Fruit fly (Drosophila melanogaster) whole organism, embryonic: ENCODE results near the gene Pif1A.
A peak's percentile ranks its signal among the peaks of the same experiment; 100 is the strongest.

Experiments
- Atf-2 ChIP-seq: fragments of 200-800 bp; sonication (Bioruptor generic); optimal IDR thresholded peaks from 2 replicates; lab custom pipeline; 2016; ENCODE audit warnings: missing biosample characterization, missing genetic modification characterization
- Bdp1 ChIP-seq: fragments of 200-800 bp; sonication (Bioruptor generic); optimal IDR thresholded peaks from 3 replicates; lab custom pipeline; 2016; ENCODE audit warnings: missing biosample characterization, missing genetic modification characterization
- CG1024 ChIP-seq: fragments of 200-800 bp; sonication (Bioruptor generic); IDR thresholded peaks from 2 replicates; pipeline ENCODE4 v1.3.6; 2022; ENCODE audit warnings: missing biosample characterization, missing genetic modification characterization
- CG10321 ChIP-seq: fragments of 200-800 bp; sonication (Bioruptor generic); IDR thresholded peaks from 2 replicates; pipeline ENCODE4 v1.3.6; 2022; ENCODE audit warnings: missing biosample characterization, missing genetic modification characterization
- CG10366 ChIP-seq: fragments of 200-800 bp; sonication (Bioruptor generic); IDR thresholded peaks from 2 replicates; pipeline ENCODE4 v1.3.6; 2022; ENCODE audit warnings: missing biosample characterization, missing genetic modification characterization
- CG10979 ChIP-seq: fragments of 200-800 bp; sonication (Bioruptor generic); optimal IDR thresholded peaks from 2 replicates; lab custom pipeline; 2018; ENCODE audit warnings: missing biosample characterization, mild to moderate bottlenecking, missing genetic modification characterization, moderate library complexity
- CG11247 ChIP-seq: fragments of 200-800 bp; sonication (Bioruptor generic); IDR thresholded peaks from 2 replicates; pipeline ENCODE4 v1.3.6; 2022; ENCODE audit warnings: missing biosample characterization, missing genetic modification characterization
- CG11695 ChIP-seq: fragments of 200-800 bp; sonication (Bioruptor generic); IDR thresholded peaks from 3 replicates; pipeline ENCODE4 v1.3.6; 2022; ENCODE audit warnings: missing biosample characterization, missing genetic modification characterization
- CG12071 ChIP-seq: fragments of 200-800 bp; sonication (Bioruptor generic); optimal IDR thresholded peaks from 3 replicates; lab custom pipeline; 2018; ENCODE audit warnings: missing biosample characterization, mild to moderate bottlenecking, missing genetic modification characterization
- CG13775 ChIP-seq: fragments of 200-800 bp; sonication (Bioruptor generic); optimal IDR thresholded peaks from 3 replicates; lab custom pipeline; 2017; ENCODE audit warnings: missing biosample characterization, mild to moderate bottlenecking, missing genetic modification characterization
- CG14050 ChIP-seq: fragments of 200-800 bp; sonication (Bioruptor generic); IDR thresholded peaks from 3 replicates; pipeline ENCODE4 v1.3.6; 2022; ENCODE audit warnings: missing biosample characterization, missing genetic modification characterization
- CG16813 ChIP-seq: fragments of 200-800 bp; sonication (Bioruptor generic); IDR thresholded peaks from 3 replicates; pipeline ENCODE4 v1.3.6; 2022; ENCODE audit warnings: missing biosample characterization, missing genetic modification characterization; ENCODE audit not compliant: partially characterized antibody
- CG17385 ChIP-seq: fragments of 200-800 bp; sonication (Bioruptor generic); optimal IDR thresholded peaks from 3 replicates; lab custom pipeline; 2018; ENCODE audit warnings: missing biosample characterization, mild to moderate bottlenecking, missing genetic modification characterization
- CG1832 ChIP-seq: fragments of 200-800 bp; sonication (Bioruptor generic); optimal IDR thresholded peaks from 2 replicates; lab custom pipeline; 2017; ENCODE audit warnings: missing biosample characterization, mild to moderate bottlenecking, missing genetic modification characterization, inconsistent platforms
- CG2202 ChIP-seq: fragments of 200-800 bp; sonication (Bioruptor generic); optimal IDR thresholded peaks from 2 replicates; lab custom pipeline; 2018; ENCODE audit warnings: missing biosample characterization, mild to moderate bottlenecking, missing genetic modification characterization
- CG34224 ChIP-seq: fragments of 200-800 bp; sonication (Bioruptor generic); IDR thresholded peaks from 3 replicates; pipeline ENCODE4 v1.3.6; 2022; ENCODE audit warnings: missing biosample characterization, missing genetic modification characterization; ENCODE audit not compliant: partially characterized antibody
- CG3847 ChIP-seq: fragments of 200-800 bp; sonication (Bioruptor generic); IDR thresholded peaks from 2 replicates; pipeline ENCODE4 v1.3.6; 2022; ENCODE audit warnings: missing biosample characterization, missing genetic modification characterization
- CG5180 ChIP-seq: fragments of 200-800 bp; sonication (Bioruptor generic); optimal IDR thresholded peaks from 3 replicates; lab custom pipeline; 2017; ENCODE audit warnings: missing biosample characterization, missing genetic modification characterization, mild to moderate bottlenecking, moderate library complexity, missing genetic modification reagents
- CG6854 ChIP-seq: fragments of 200-800 bp; sonication (Bioruptor generic); optimal IDR thresholded peaks from 3 replicates; lab custom pipeline; 2017; ENCODE audit warnings: missing biosample characterization, mild to moderate bottlenecking, missing genetic modification characterization
- CG8290 ChIP-seq, 3 experiments: fragments of 200-800 bp; sonication (Bioruptor generic); optimal IDR thresholded peaks; 2 replicates each; lab custom pipeline; 2016 to 2019; ENCODE audit warnings: missing biosample characterization in 3 of 3, missing genetic modification characterization in 3 of 3, mild to moderate bottlenecking in 2 of 3, moderate library complexity in 1 of 3
- Camta ChIP-seq: fragments of 200-800 bp; sonication (Bioruptor generic); optimal IDR thresholded peaks from 2 replicates; lab custom pipeline; 2016; ENCODE audit warnings: missing biosample characterization, missing genetic modification characterization
- D19A ChIP-seq: fragments of 200-800 bp; optimal IDR thresholded peaks from 3 replicates; lab custom pipeline; 2019; ENCODE audit warnings: missing biosample characterization, mild to moderate bottlenecking, missing genetic modification characterization, moderate library complexity
- Dbx ChIP-seq: fragments of 200-800 bp; sonication (Bioruptor generic); IDR thresholded peaks from 3 replicates; pipeline ENCODE4 v1.3.6; 2022; ENCODE audit warnings: missing biosample characterization, missing genetic modification characterization
- Dip2 ChIP-seq: fragments of 200-800 bp; sonication (Bioruptor generic); IDR thresholded peaks from 2 replicates; pipeline ENCODE4 v1.3.6; 2022; ENCODE audit warnings: missing biosample characterization, missing genetic modification characterization
- Doc2 ChIP-seq: fragments of 200-800 bp; sonication (Bioruptor generic); IDR thresholded peaks from 2 replicates; pipeline ENCODE4 v1.3.6; 2022; ENCODE audit warnings: missing biosample characterization, missing genetic modification characterization
- E2f1 ChIP-seq: fragments of 200-800 bp; sonication (Bioruptor generic); IDR thresholded peaks from 2 replicates; pipeline ENCODE4 v1.3.6; 2022; ENCODE audit warnings: missing biosample characterization, missing genetic modification characterization
- MBD-R2 ChIP-seq: fragments of 200-800 bp; sonication (Bioruptor generic); IDR thresholded peaks from 2 replicates; pipeline ENCODE4 v1.3.6; 2022; ENCODE audit warnings: missing biosample characterization, missing genetic modification characterization
- Meics ChIP-seq: fragments of 200-800 bp; sonication (Bioruptor generic); optimal IDR thresholded peaks from 2 replicates; lab custom pipeline; 2017; ENCODE audit warnings: missing biosample characterization, mild to moderate bottlenecking, missing genetic modification characterization
- Nf-YA ChIP-seq: fragments of 200-800 bp; sonication (Bioruptor generic); IDR thresholded peaks from 2 replicates; pipeline ENCODE4 v1.3.6; 2022; ENCODE audit warnings: missing biosample characterization, missing genetic modification characterization
- Opbp ChIP-seq: fragments of 200-800 bp; sonication (Bioruptor generic); IDR thresholded peaks from 3 replicates; pipeline ENCODE4 v1.3.6; 2022; ENCODE audit warnings: missing biosample characterization, missing genetic modification characterization; ENCODE audit not compliant: partially characterized antibody
- Optix ChIP-seq: fragments of 200-800 bp; sonication (Bioruptor generic); IDR thresholded peaks from 3 replicates; pipeline ENCODE4 v1.3.6; 2022; ENCODE audit warnings: missing biosample characterization, missing genetic modification characterization
- Pdp1 ChIP-seq, 2 experiments: fragments of 200-800 bp; sonication (Bioruptor generic); optimal IDR thresholded peaks; 3 replicates each; lab custom pipeline; 2016; ENCODE audit warnings: missing biosample characterization in 2 of 2, missing genetic modification characterization in 2 of 2, mild to moderate bottlenecking in 1 of 2, moderate library complexity in 1 of 2
- Ptx1 ChIP-seq: fragments of 200-800 bp; sonication (Bioruptor generic); IDR thresholded peaks from 2 replicates; pipeline ENCODE4 v1.3.6; 2022; ENCODE audit warnings: missing biosample characterization, missing genetic modification characterization
- Rfx ChIP-seq: fragments of 200-800 bp; sonication (Bioruptor generic); IDR thresholded peaks from 2 replicates; pipeline ENCODE4 v1.3.6; 2022; ENCODE audit warnings: missing biosample characterization, missing genetic modification characterization
- Spps ChIP-seq: fragments of 200-800 bp; sonication (Bioruptor generic); optimal IDR thresholded peaks from 2 replicates; lab custom pipeline; 2018; ENCODE audit warnings: missing biosample characterization, mild to moderate bottlenecking, missing genetic modification characterization
- Ssrp ChIP-seq: fragments of 200-800 bp; sonication (Bioruptor generic); optimal IDR thresholded peaks from 2 replicates; lab custom pipeline; 2018; ENCODE audit warnings: missing biosample characterization, mild to moderate bottlenecking, missing genetic modification characterization, moderate library complexity
- YL-1 ChIP-seq: fragments of 200-800 bp; sonication (Bioruptor generic); optimal IDR thresholded peaks from 3 replicates; lab custom pipeline; 2017; ENCODE audit warnings: missing biosample characterization, mild to moderate bottlenecking, missing genetic modification characterization
- az2 ChIP-seq: fragments of 200-800 bp; sonication (Bioruptor generic); optimal IDR thresholded peaks from 3 replicates; lab custom pipeline; 2016; ENCODE audit warnings: missing biosample characterization, missing genetic modification characterization
- cas ChIP-seq: fragments of 200-800 bp; sonication (Bioruptor generic); IDR thresholded peaks from 2 replicates; pipeline ENCODE4 v1.3.6; 2022; ENCODE audit warnings: missing biosample characterization, missing genetic modification characterization
- dan ChIP-seq: fragments of 200-800 bp; sonication (Bioruptor generic); IDR thresholded peaks from 2 replicates; pipeline ENCODE4 v1.3.6; 2022; ENCODE audit warnings: missing biosample characterization, missing genetic modification characterization
- danr ChIP-seq: fragments of 200-800 bp; sonication (Bioruptor generic); IDR thresholded peaks from 2 replicates; pipeline ENCODE4 v1.3.6; 2022; ENCODE audit warnings: missing biosample characterization, missing genetic modification characterization
- esg ChIP-seq: fragments of 200-800 bp; sonication (Bioruptor generic); conservative IDR thresholded peaks from 2 replicates; pipeline ENCODE4 v1.3.6; 2022; ENCODE audit warnings: missing biosample characterization, missing genetic modification characterization
- ewg ChIP-seq: fragments of 200-800 bp; sonication (Bioruptor generic); optimal IDR thresholded peaks from 3 replicates; lab custom pipeline; 2017; ENCODE audit warnings: mild to moderate bottlenecking, missing biosample characterization, missing genetic modification reagents, missing genetic modification characterization
- fd3F ChIP-seq: fragments of 200-800 bp; sonication (Bioruptor generic); optimal IDR thresholded peaks from 2 replicates; lab custom pipeline; 2018; ENCODE audit warnings: missing biosample characterization, mild to moderate bottlenecking, missing genetic modification characterization, moderate library complexity
- fd64A ChIP-seq: fragments of 200-800 bp; sonication (Bioruptor generic); optimal IDR thresholded peaks from 3 replicates; lab custom pipeline; 2018; ENCODE audit warnings: missing biosample characterization, mild to moderate bottlenecking, missing genetic modification characterization
- ftz-f1 ChIP-seq: fragments of 200-800 bp; sonication (Bioruptor generic); optimal IDR thresholded peaks from 2 replicates; lab custom pipeline; 2016; ENCODE audit warnings: missing biosample characterization, missing genetic modification characterization
- hbn ChIP-seq: fragments of 200-800 bp; sonication (Bioruptor generic); IDR thresholded peaks from 2 replicates; pipeline ENCODE4 v1.3.6; 2022; ENCODE audit warnings: missing biosample characterization, missing genetic modification characterization; ENCODE audit not compliant: partially characterized antibody
- ro ChIP-seq: fragments of 200-800 bp; sonication (Bioruptor generic); IDR thresholded peaks from 2 replicates; pipeline ENCODE4 v1.3.6; 2022; ENCODE audit warnings: missing biosample characterization, missing genetic modification characterization
- sd ChIP-seq: fragments of 200-800 bp; sonication (Bioruptor generic); optimal IDR thresholded peaks from 3 replicates; lab custom pipeline; 2018; ENCODE audit warnings: missing biosample characterization, mild to moderate bottlenecking, missing genetic modification characterization, moderate library complexity
- sob ChIP-seq: fragments of 200-800 bp; sonication (Bioruptor generic); IDR thresholded peaks from 2 replicates; pipeline ENCODE4 v1.3.6; 2022; ENCODE audit warnings: missing biosample characterization, missing genetic modification characterization
- z ChIP-seq: fragments of 200-800 bp; sonication (Bioruptor generic); IDR thresholded peaks from 3 replicates; pipeline ENCODE4 v1.3.6; 2022; ENCODE audit warnings: missing biosample characterization, missing genetic modification characterization
- zen2 ChIP-seq: fragments of 200-800 bp; sonication (Bioruptor generic); IDR thresholded peaks from 3 replicates; pipeline ENCODE4 v1.3.6; 2022; ENCODE audit warnings: missing biosample characterization, missing genetic modification characterization; ENCODE audit not compliant: partially characterized antibody

Gene Pif1A

dm6 chr3R:8747134-8747870 is 53.7 kb downstream of the Pif1A start, which contains the start of the genes CG9801 and Nasp (continued):
- TF ChIP-seq CG34224 = peak; percentile 61
- TF ChIP-seq CG6854 = no peak
- peak; percentile 57 for TF ChIP-seq hbn
- TF ChIP-seq CG5180 (GFP tag; lab: Kevin White, UChicago) = no peak
- TF ChIP-seq Bdp1 (GFP tag; lab: Kevin White, UChicago) = peak; percentile 9
- TF ChIP-seq CG10979 (tag; lab: Kevin White, UChicago) = peak; percentile 18
- peak; percentile 51 for TF ChIP-seq CG12071 (GFP tag; lab: Kevin White, UChicago)
- TF ChIP-seq CG11695 (GFP tag; lab: Robert Waterston, UW) = no peak
- TF ChIP-seq Atf-2 (GFP tag; lab: Kevin White, UChicago) = peak; percentile 1
- TF ChIP-seq az2 (GFP tag; lab: Kevin White, UChicago) = no peak
- no peak for TF ChIP-seq Spps
- TF ChIP-seq MBD-R2 = peak; percentile 77
- peak; percentile 45; the same call in 1 of the 2 replicates for TF ChIP-seq CG11247 (GFP tag; lab: Robert Waterston, UW)
- peak; percentile 62 for TF ChIP-seq Rfx (GFP tag; lab: Robert Waterston, UW)
- TF ChIP-seq cas (GFP tag; lab: Robert Waterston, UW) = no peak
- TF ChIP-seq fd64A = no peak
- TF ChIP-seq ro (GFP tag; lab: Robert Waterston, UW) = no peak
- TF ChIP-seq Dbx (GFP tag; lab: Robert Waterston, UW) = peak; percentile 36; the same call in 1 of the 3 replicates
- peak; percentile 56 for TF ChIP-seq sd
- TF ChIP-seq CG17385 (GFP tag; lab: Kevin White, UChicago) = peak; percentile 32
- TF ChIP-seq sob (GFP tag; lab: Robert Waterston, UW) = peak; percentile 73
- peak; percentile 42; the same call in 1 of the 2 replicates for TF ChIP-seq E2f1 (GFP tag; lab: Robert Waterston, UW)
- 0 out of 3 replicates have a peak, but pooled peaks have one; percentile 6 for TF ChIP-seq zen2
- no peak for TF ChIP-seq Optix (GFP tag; lab: Robert Waterston, UW)
- TF ChIP-seq dan = no peak
- TF ChIP-seq CG10366 (GFP tag; lab: Robert Waterston, UW) = peak; percentile 9; the same call in 1 of the 2 replicates
- no peak for TF ChIP-seq CG1024
- TF ChIP-seq Ssrp (tag; lab: Kevin White, UChicago) = no peak
- no peak for TF ChIP-seq ftz-f1 (GFP tag; lab: Kevin White, UChicago)
- no peak for TF ChIP-seq Nf-YA
- TF ChIP-seq CG13775 (GFP tag; lab: Kevin White, UChicago) = peak; percentile 31
- peak; percentile 75 for TF ChIP-seq CG16813
- no peak for TF ChIP-seq CG10321
- peak; percentile 69 for TF ChIP-seq CG3847 (GFP tag; lab: Robert Waterston, UW)
- no peak for TF ChIP-seq Ptx1 (GFP tag; lab: Robert Waterston, UW)
- TF ChIP-seq fd3F (GFP tag; lab: Kevin White, UChicago) = peak; percentile 24
- no peak for TF ChIP-seq Camta (GFP tag; lab: Kevin White, UChicago)
- TF ChIP-seq Opbp (GFP tag; lab: Robert Waterston, UW) = peak; percentile 77
- TF ChIP-seq Dip2 (GFP tag; lab: Robert Waterston, UW) = no peak
- TF ChIP-seq CG14050 (GFP tag; lab: Robert Waterston, UW) = no peak

dm6 chr3R:8746354-8746753 is 54.6 kb downstream of the Pif1A start:
- TF ChIP-seq CG11695 (GFP tag; lab: Robert Waterston, UW) (peak; percentile 57; the same call in 2 of the 3 replicates), z (GFP tag; lab: Robert Waterston, UW) (no peak), Pdp1 (GFP tag; optimal IDR thresholded peaks at IDR 0.05; lab: Kevin White, UChicago) (peak; percentile 22 to 31), D19A (peak; percentile 69), YL-1 (GFP tag; lab: Kevin White, UChicago) (no peak), CG1832 (no peak), ewg (GFP tag; lab: Kevin White, UChicago) (peak; percentile 33), CG8290 (GFP tag; optimal IDR thresholded peaks at IDR 0.05; lab: Kevin White, UChicago) (peak; percentile 54), CG8290 (tag; optimal IDR thresholded peaks at IDR 0.05; lab: Kevin White, UChicago) (no peak), CG2202 (no peak), Meics (peak; percentile 46), esg (GFP tag; lab: Robert Waterston, UW) (peak; percentile 68), Doc2 (no peak), danr (GFP tag; lab: Robert Waterston, UW) (no peak)
